Fruit fly (Drosophila melanogaster) S2 (cell line): ENCODE measurements around the gene Rap1.

ENCODE experiments used
- CG8478 ChIP-seq: fragments of >200 bp; optimal IDR thresholded peaks from 2 replicates; lab custom pipeline; 2018
- CTCF ChIP-seq, 2 experiments: fragments of >200 bp; optimal IDR thresholded peaks; 2 replicates each; lab custom pipeline; 2018

DNA sequence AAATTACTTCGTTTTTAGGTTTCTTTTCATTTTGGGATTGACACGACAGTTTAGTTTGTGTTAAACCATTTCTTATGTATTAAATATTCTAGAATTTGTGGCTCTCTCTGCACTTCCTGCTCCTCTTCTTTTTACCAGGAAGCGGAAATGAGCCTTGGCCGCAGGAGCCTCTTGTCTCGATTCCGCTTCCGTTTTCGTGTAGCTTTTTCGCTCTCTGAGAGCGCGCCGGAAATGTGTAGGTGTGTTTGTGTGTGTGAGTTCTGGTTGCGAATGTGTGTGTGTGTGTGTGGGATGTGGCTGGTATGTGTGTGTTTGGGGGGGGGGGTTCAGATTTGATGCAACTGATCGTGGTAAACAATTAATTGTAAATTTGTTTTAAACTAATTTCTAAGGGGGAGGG lies 2.5 kb downstream of the Rap1 start:
- TF ChIP-seq CG8478 (lab: Kevin White, UChicago) (no peak), CTCF (optimal IDR thresholded peaks at IDR 0.05; lab: Kevin White, UChicago) (no peak)
